Fruit fly (Drosophila melanogaster) whole organism, embryonic: Measurements from ENCODE around the gene Cdc23.

Experiments
- Atf3 ChIP-seq: fragments of 200-800 bp; sonication (Bioruptor generic); optimal IDR thresholded peaks from 3 replicates; lab custom pipeline; 2016; ENCODE audit warnings: missing biosample characterization, missing genetic modification characterization
- Bdp1 ChIP-seq: fragments of 200-800 bp; sonication (Bioruptor generic); optimal IDR thresholded peaks from 3 replicates; lab custom pipeline; 2016; ENCODE audit warnings: missing biosample characterization, missing genetic modification characterization
- Bteb2 ChIP-seq: fragments of 200-800 bp; sonication (Bioruptor generic); optimal IDR thresholded peaks from 2 replicates; lab custom pipeline; 2016; ENCODE audit warnings: missing biosample characterization, missing genetic modification characterization
- CG10543 ChIP-seq: fragments of 200-800 bp; sonication (Bioruptor generic); optimal IDR thresholded peaks from 3 replicates; lab custom pipeline; 2017; ENCODE audit warnings: missing biosample characterization, mild to moderate bottlenecking, missing genetic modification characterization, moderate library complexity
- CG10565 ChIP-seq: fragments of 200-800 bp; sonication (Bioruptor generic); optimal IDR thresholded peaks from 3 replicates; lab custom pipeline; 2016; ENCODE audit warnings: missing biosample characterization, mild to moderate bottlenecking, missing genetic modification characterization
- CG11696 ChIP-seq: fragments of 200-800 bp; sonication (Bioruptor generic); IDR thresholded peaks from 2 replicates; pipeline ENCODE4 v1.3.6; 2022; ENCODE audit warnings: missing biosample characterization, missing genetic modification characterization
- CG12942 ChIP-seq: fragments of 200-800 bp; sonication (Bioruptor generic); optimal IDR thresholded peaks from 3 replicates; lab custom pipeline; 2016; ENCODE audit warnings: missing biosample characterization, missing genetic modification characterization
- CG14014 ChIP-seq: fragments of 200-800 bp; sonication (Bioruptor generic); IDR thresholded peaks from 2 replicates; pipeline ENCODE4 v1.3.6; 2022; ENCODE audit warnings: missing biosample characterization, missing genetic modification characterization
- CG14050 ChIP-seq: fragments of 200-800 bp; sonication (Bioruptor generic); IDR thresholded peaks from 3 replicates; pipeline ENCODE4 v1.3.6; 2022; ENCODE audit warnings: missing biosample characterization, missing genetic modification characterization
- CG14860 ChIP-seq: fragments of 200-800 bp; sonication (Bioruptor generic); IDR thresholded peaks from 3 replicates; pipeline ENCODE4 v1.3.6; 2022; ENCODE audit warnings: missing biosample characterization, missing genetic modification characterization; ENCODE audit not compliant: partially characterized antibody
- CG16863 ChIP-seq: fragments of 200-800 bp; sonication (Bioruptor generic); optimal IDR thresholded peaks from 3 replicates; lab custom pipeline; 2016; ENCODE audit warnings: missing biosample characterization, missing genetic modification characterization
- CG17385 ChIP-seq: fragments of 200-800 bp; sonication (Bioruptor generic); optimal IDR thresholded peaks from 3 replicates; lab custom pipeline; 2018; ENCODE audit warnings: missing biosample characterization, mild to moderate bottlenecking, missing genetic modification characterization
- CG30020 ChIP-seq: fragments of 200-800 bp; optimal IDR thresholded peaks from 2 replicates; lab custom pipeline; 2019; ENCODE audit warnings: missing biosample characterization, mild to moderate bottlenecking, missing genetic modification characterization, moderate library complexity
- CG32532 ChIP-seq: fragments of 200-800 bp; sonication (Bioruptor generic); IDR thresholded peaks from 2 replicates; pipeline ENCODE4 v1.3.6; 2022; ENCODE audit warnings: missing biosample characterization, missing genetic modification characterization
- CG34224 ChIP-seq: fragments of 200-800 bp; sonication (Bioruptor generic); IDR thresholded peaks from 3 replicates; pipeline ENCODE4 v1.3.6; 2022; ENCODE audit warnings: missing biosample characterization, missing genetic modification characterization; ENCODE audit not compliant: partially characterized antibody
- CG3726 ChIP-seq: fragments of 200-800 bp; sonication (Bioruptor generic); IDR thresholded peaks from 3 replicates; pipeline ENCODE4, ENCODE4 v1.3.6; 2022; ENCODE audit warnings: missing biosample characterization, missing genetic modification characterization
- CG3995 ChIP-seq: fragments of 200-800 bp; sonication (Bioruptor generic); optimal IDR thresholded peaks from 3 replicates; lab custom pipeline; 2016; ENCODE audit warnings: missing biosample characterization, missing genetic modification characterization
- CG4424 ChIP-seq: fragments of 200-800 bp; sonication (Bioruptor generic); optimal IDR thresholded peaks from 3 replicates; lab custom pipeline; 2016; ENCODE audit warnings: missing biosample characterization, missing genetic modification characterization
- CG4707 ChIP-seq: fragments of 200-800 bp; sonication (Bioruptor generic); optimal IDR thresholded peaks from 2 replicates; lab custom pipeline; 2018; ENCODE audit warnings: missing biosample characterization, mild to moderate bottlenecking, missing genetic modification characterization, moderate library complexity
- CG7357 ChIP-seq: fragments of 200-800 bp; sonication (Bioruptor generic); IDR thresholded peaks from 3 replicates; pipeline ENCODE4 v1.3.6; 2022; ENCODE audit warnings: missing biosample characterization, missing genetic modification characterization
- CG7745 ChIP-seq: fragments of 200-800 bp; sonication (Bioruptor generic); optimal IDR thresholded peaks from 2 replicates; lab custom pipeline; 2018; ENCODE audit warnings: missing biosample characterization, mild to moderate bottlenecking, missing genetic modification characterization, moderate library complexity
- CG8924 ChIP-seq: fragments of 200-800 bp; optimal IDR thresholded peaks from 3 replicates; lab custom pipeline; 2019; ENCODE audit warnings: missing biosample characterization, mild to moderate bottlenecking, missing genetic modification characterization, moderate library complexity
- CG9437 ChIP-seq: fragments of 200-800 bp; sonication (Bioruptor generic); optimal IDR thresholded peaks from 2 replicates; lab custom pipeline; 2018; ENCODE audit warnings: missing biosample characterization, mild to moderate bottlenecking, missing genetic modification characterization
- CG9727 ChIP-seq: fragments of 200-800 bp; sonication (Bioruptor generic); optimal IDR thresholded peaks from 3 replicates; lab custom pipeline; 2017; ENCODE audit warnings: missing biosample characterization, mild to moderate bottlenecking, missing genetic modification characterization
- CG9817 ChIP-seq: fragments of 200-800 bp; sonication (Bioruptor generic); optimal IDR thresholded peaks from 2 replicates; lab custom pipeline; 2018; ENCODE audit warnings: missing biosample characterization, mild to moderate bottlenecking, missing genetic modification characterization, moderate library complexity
- D19A ChIP-seq: fragments of 200-800 bp; optimal IDR thresholded peaks from 3 replicates; lab custom pipeline; 2019; ENCODE audit warnings: missing biosample characterization, mild to moderate bottlenecking, missing genetic modification characterization, moderate library complexity
- Dfd ChIP-seq, 2 experiments: fragments of >200 bp; optimal IDR thresholded peaks; 2 replicates each; lab custom pipeline; 2017; ENCODE audit warnings: missing biosample characterization in 2 of 2, missing genetic modification characterization in 2 of 2
- Doc2 ChIP-seq: fragments of 200-800 bp; sonication (Bioruptor generic); IDR thresholded peaks from 2 replicates; pipeline ENCODE4 v1.3.6; 2022; ENCODE audit warnings: missing biosample characterization, missing genetic modification characterization
- Dp ChIP-seq: fragments of 200-800 bp; sonication (Bioruptor generic); optimal IDR thresholded peaks from 2 replicates; lab custom pipeline; 2018; ENCODE audit warnings: missing biosample characterization, mild to moderate bottlenecking, missing genetic modification characterization, moderate library complexity
- Hmr ChIP-seq: fragments of 200-800 bp; sonication (Bioruptor generic); optimal IDR thresholded peaks from 3 replicates; lab custom pipeline; 2017; ENCODE audit warnings: mild to moderate bottlenecking, missing biosample characterization, missing genetic modification reagents, missing genetic modification characterization
- Hsf ChIP-seq: fragments of 200-800 bp; sonication (Bioruptor generic); optimal IDR thresholded peaks from 3 replicates; lab custom pipeline; 2016; ENCODE audit warnings: missing biosample characterization, missing genetic modification characterization
- Jarid2 ChIP-seq: fragments of 200-800 bp; sonication (Bioruptor generic); optimal IDR thresholded peaks from 3 replicates; lab custom pipeline; 2017; ENCODE audit warnings: mild to moderate bottlenecking, missing biosample characterization, missing genetic modification reagents, missing genetic modification characterization
- Opbp ChIP-seq: fragments of 200-800 bp; sonication (Bioruptor generic); IDR thresholded peaks from 3 replicates; pipeline ENCODE4 v1.3.6; 2022; ENCODE audit warnings: missing biosample characterization, missing genetic modification characterization; ENCODE audit not compliant: partially characterized antibody
- PHDP ChIP-seq: fragments of 200-800 bp; sonication (Bioruptor generic); optimal IDR thresholded peaks from 3 replicates; lab custom pipeline; 2018; ENCODE audit warnings: missing biosample characterization, mild to moderate bottlenecking, missing genetic modification characterization, moderate library complexity
- TFAM ChIP-seq: fragments of 200-800 bp; sonication (Bioruptor generic); optimal IDR thresholded peaks from 2 replicates; lab custom pipeline; 2017; ENCODE audit warnings: missing biosample characterization, missing genetic modification characterization, inconsistent platforms
- Tbp ChIP-seq: fragments of >200 bp; optimal IDR thresholded peaks from 2 replicates; lab custom pipeline; 2018; ENCODE audit warnings: missing biosample characterization, missing genetic modification characterization
- ab ChIP-seq: fragments of 200-800 bp; sonication (Bioruptor generic); optimal IDR thresholded peaks from 2 replicates; lab custom pipeline; 2016; ENCODE audit warnings: missing biosample characterization, missing genetic modification characterization
- ap ChIP-seq: fragments of 200-800 bp; sonication (Bioruptor generic); IDR thresholded peaks from 2 replicates; pipeline ENCODE4 v1.3.6; 2022; ENCODE audit warnings: missing biosample characterization, missing genetic modification characterization
- ara ChIP-seq: fragments of 200-800 bp; sonication (Bioruptor generic); IDR thresholded peaks from 2 replicates; pipeline ENCODE4 v1.3.6; 2022; ENCODE audit warnings: missing biosample characterization, missing genetic modification characterization
- az2 ChIP-seq: fragments of 200-800 bp; sonication (Bioruptor generic); optimal IDR thresholded peaks from 3 replicates; lab custom pipeline; 2016; ENCODE audit warnings: missing biosample characterization, missing genetic modification characterization
- bigmax ChIP-seq: fragments of 200-800 bp; sonication (Bioruptor generic); optimal IDR thresholded peaks from 2 replicates; lab custom pipeline; 2018; ENCODE audit warnings: missing biosample characterization, mild to moderate bottlenecking, missing genetic modification characterization
- dm ChIP-seq: fragments of 200-800 bp; sonication (Bioruptor generic); optimal IDR thresholded peaks from 3 replicates; lab custom pipeline; 2016; ENCODE audit warnings: missing biosample characterization, missing genetic modification characterization
- fu2 ChIP-seq: fragments of 200-800 bp; sonication (Bioruptor generic); optimal IDR thresholded peaks from 2 replicates; lab custom pipeline; 2016; ENCODE audit warnings: missing biosample characterization, missing genetic modification characterization
- gfzf ChIP-seq: fragments of 200-800 bp; sonication (Bioruptor generic); optimal IDR thresholded peaks from 2 replicates; lab custom pipeline; 2016; ENCODE audit warnings: missing biosample characterization, mild to moderate bottlenecking, missing genetic modification characterization, moderate library complexity
- lola ChIP-seq, 3 experiments: fragments of >200 bp in 2 of 3; fragments of 200-800 bp in 1 of 3; sonication (Bioruptor generic) in 1 of 3; optimal IDR thresholded peaks; 2 replicates each; lab custom pipeline; 2017 to 2019; ENCODE audit warnings: missing biosample characterization in 3 of 3, missing genetic modification characterization in 3 of 3, mild to moderate bottlenecking in 1 of 3, moderate library complexity in 1 of 3
- lov ChIP-seq, 2 experiments: fragments of 200-800 bp in 1 of 2; fragments of >200 bp in 1 of 2; sonication (Bioruptor generic) in 1 of 2; IDR thresholded peaks in 1 of 2; optimal IDR thresholded peaks in 1 of 2; 2 replicates in 1 of 2; 3 replicates in 1 of 2; pipeline versions ENCODE4 v1.3.6 to Lab custom; 2017 to 2022; ENCODE audit warnings: missing biosample characterization in 1 of 2, missing genetic modification characterization in 1 of 2
- onecut ChIP-seq: fragments of 200-800 bp; sonication (Bioruptor generic); IDR thresholded peaks from 2 replicates; pipeline ENCODE4 v1.3.6; 2022; ENCODE audit warnings: missing biosample characterization, missing genetic modification characterization
- pum ChIP-seq: fragments of 200-800 bp; sonication (Bioruptor generic); optimal IDR thresholded peaks from 2 replicates; lab custom pipeline; 2016; ENCODE audit warnings: missing biosample characterization, missing genetic modification characterization
- tgo ChIP-seq: fragments of 200-800 bp; sonication (Bioruptor generic); IDR thresholded peaks from 3 replicates; pipeline ENCODE4 v1.3.6; 2022; ENCODE audit warnings: missing biosample characterization, missing genetic modification characterization
- tio ChIP-seq: fragments of 200-800 bp; sonication (Bioruptor generic); optimal IDR thresholded peaks from 2 replicates; lab custom pipeline; 2017; ENCODE audit warnings: missing biosample characterization, missing genetic modification characterization, inconsistent platforms

Gene Cdc23

DNA sequence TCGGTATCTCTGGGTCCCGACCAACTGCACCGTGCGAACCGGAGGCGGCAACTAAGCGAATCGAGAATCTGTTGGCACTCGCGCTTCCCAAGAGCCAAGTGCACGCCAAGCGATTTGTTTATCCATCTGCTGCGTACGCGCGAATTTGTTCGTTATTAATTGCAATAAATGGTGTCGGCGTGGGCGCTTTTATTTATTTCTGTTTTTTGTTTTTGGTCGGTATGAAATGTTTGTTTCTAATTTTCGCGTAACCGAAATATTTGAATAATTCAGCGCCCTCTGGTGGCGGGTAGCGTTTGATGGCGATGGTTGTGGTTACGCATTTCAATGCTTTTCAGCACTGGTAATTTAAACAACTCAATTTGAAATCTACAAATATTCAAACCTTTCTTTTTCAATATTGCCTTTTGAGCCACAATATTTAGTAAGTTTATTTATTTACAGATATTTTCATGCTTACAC, 44.4 kb upstream of the Cdc23 start, which contains the start of gene CG10947 (continued):
- no peak for TF ChIP-seq CG7357 (GFP tag; lab: Robert Waterston, UW)
- no peak for TF ChIP-seq CG3726 (GFP tag; lab: Robert Waterston, UW)
- no peak for TF ChIP-seq Dfd (GFP tag; optimal IDR thresholded peaks at IDR 0.05; lab: Kevin White, UChicago)
- peak; percentile 56 for TF ChIP-seq dm (GFP tag; lab: Kevin White, UChicago)
- no peak for TF ChIP-seq CG14860 (GFP tag; lab: Robert Waterston, UW)
- no peak for TF ChIP-seq Tbp (GFP tag; lab: Kevin White, UChicago)
- TF ChIP-seq Atf3 (GFP tag; lab: Kevin White, UChicago): peak; percentile 65
- TF ChIP-seq fu2 (GFP tag; lab: Kevin White, UChicago): peak; percentile 43
- TF ChIP-seq CG30020 (tag; lab: Kevin White, UChicago): no peak
- TF ChIP-seq CG11696: no peak
- TF ChIP-seq CG4424: peak; percentile 74
- TF ChIP-seq CG9727: peak; percentile 61
- TF ChIP-seq CG14050 (GFP tag; lab: Robert Waterston, UW): no peak
- TF ChIP-seq Hmr (GFP tag; lab: Kevin White, UChicago): peak; percentile 75
- TF ChIP-seq lov (optimal IDR thresholded peaks at IDR 0.05; lab: Kevin White, UChicago): no peak
- peak; percentile 70; the same call in 1 of the 3 replicates for TF ChIP-seq lov (GFP tag; IDR thresholded peaks at IDR 0.05; lab: Robert Waterston, UW)
- no peak for TF ChIP-seq tio (GFP tag; lab: Kevin White, UChicago)
- TF ChIP-seq Jarid2 (GFP tag; lab: Kevin White, UChicago): no peak
- TF ChIP-seq lola (GFP tag; optimal IDR thresholded peaks at IDR 0.05; lab: Kevin White, UChicago): peak in 1 of 3 experiments; percentile 13
- peak; percentile 69; the same call in 2 of the 3 replicates for TF ChIP-seq Opbp (GFP tag; lab: Robert Waterston, UW)
- peak; percentile 92 for TF ChIP-seq Dp
- peak; percentile 10 for TF ChIP-seq D19A (tag; lab: Kevin White, UChicago)
- TF ChIP-seq CG10565 (GFP tag; lab: Kevin White, UChicago): no peak
- no peak for TF ChIP-seq ap (GFP tag; lab: Robert Waterston, UW)
- no peak for TF ChIP-seq CG7745
- peak; percentile 57 for TF ChIP-seq tgo
- no peak for TF ChIP-seq ab (GFP tag; lab: Kevin White, UChicago)
- no peak for TF ChIP-seq Doc2 (GFP tag; lab: Robert Waterston, UW)
- peak; percentile 73 for TF ChIP-seq onecut (GFP tag; lab: Robert Waterston, UW)
- TF ChIP-seq Bteb2 (GFP tag; lab: Kevin White, UChicago): peak; percentile 44
- TF ChIP-seq bigmax (GFP tag; lab: Kevin White, UChicago): peak; percentile 10
- TF ChIP-seq CG4707 (GFP tag; lab: Kevin White, UChicago): peak; percentile 60
- peak; percentile 65 for TF ChIP-seq CG17385 (GFP tag; lab: Kevin White, UChicago)
- peak; percentile 28 for TF ChIP-seq Bdp1
- peak; percentile 14 for TF ChIP-seq CG3995 (GFP tag; lab: Kevin White, UChicago)
- peak; percentile 67 for TF ChIP-seq CG16863
- peak; percentile 60 for TF ChIP-seq CG34224 (GFP tag; lab: Robert Waterston, UW)
- peak; percentile 62; the same call in 1 of the 2 replicates for TF ChIP-seq ara (GFP tag; lab: Robert Waterston, UW)
- TF ChIP-seq Hsf (GFP tag; lab: Kevin White, UChicago): peak; percentile 79
- peak; percentile 16 for TF ChIP-seq gfzf (GFP tag; lab: Kevin White, UChicago)
- peak; percentile 59 for TF ChIP-seq pum (GFP tag; lab: Kevin White, UChicago)
- TF ChIP-seq CG32532 (GFP tag; lab: Robert Waterston, UW): peak; percentile 73
- peak; percentile 1 for TF ChIP-seq CG8924
- TF ChIP-seq CG10543: peak; percentile 6
- TF ChIP-seq TFAM (GFP tag; lab: Kevin White, UChicago): no peak
- peak; percentile 76 for TF ChIP-seq az2
- peak; percentile 69 for TF ChIP-seq PHDP (tag; lab: Kevin White, UChicago)
- peak; percentile 95 for TF ChIP-seq CG9437
- TF ChIP-seq CG14014 (GFP tag; lab: Robert Waterston, UW): peak; percentile 60; the same call in 1 of the 2 replicates
- TF ChIP-seq CG12942: peak; percentile 62
- peak; percentile 69 for TF ChIP-seq CG9817 (tag; lab: Kevin White, UChicago)
